Fruit fly (Drosophila melanogaster) whole organism, embryonic: ENCODE results near the gene dlg1.

Source experiments
- Adf1 ChIP-seq: fragments of 200-800 bp; sonication (Bioruptor generic); IDR thresholded peaks from 2 replicates; pipeline ENCODE4 v1.3.6; 2022; ENCODE audit warnings: missing biosample characterization, missing genetic modification characterization
- CG10431 ChIP-seq: fragments of 200-800 bp; sonication (Bioruptor generic); optimal IDR thresholded peaks from 3 replicates; lab custom pipeline; 2018; ENCODE audit warnings: missing biosample characterization, mild to moderate bottlenecking, missing genetic modification characterization
- CG11695 ChIP-seq: fragments of 200-800 bp; sonication (Bioruptor generic); IDR thresholded peaks from 3 replicates; pipeline ENCODE4 v1.3.6; 2022; ENCODE audit warnings: missing biosample characterization, missing genetic modification characterization
- CG11696 ChIP-seq: fragments of 200-800 bp; sonication (Bioruptor generic); IDR thresholded peaks from 2 replicates; pipeline ENCODE4 v1.3.6; 2022; ENCODE audit warnings: missing biosample characterization, missing genetic modification characterization
- CG13775 ChIP-seq: fragments of 200-800 bp; sonication (Bioruptor generic); optimal IDR thresholded peaks from 3 replicates; lab custom pipeline; 2017; ENCODE audit warnings: missing biosample characterization, mild to moderate bottlenecking, missing genetic modification characterization
- CG14014 ChIP-seq: fragments of 200-800 bp; sonication (Bioruptor generic); IDR thresholded peaks from 2 replicates; pipeline ENCODE4 v1.3.6; 2022; ENCODE audit warnings: missing biosample characterization, missing genetic modification characterization
- CG14667 ChIP-seq: fragments of 200-800 bp; sonication (Bioruptor generic); IDR thresholded peaks from 2 replicates; pipeline ENCODE4 v1.3.6; 2022; ENCODE audit warnings: missing biosample characterization, missing genetic modification characterization
- CG1602 ChIP-seq: fragments of 200-800 bp; sonication (Bioruptor generic); optimal IDR thresholded peaks from 3 replicates; lab custom pipeline; 2016; ENCODE audit warnings: missing biosample characterization, missing genetic modification characterization
- CG17568 ChIP-seq: fragments of 200-800 bp; sonication (Bioruptor generic); optimal IDR thresholded peaks from 2 replicates; lab custom pipeline; 2018; ENCODE audit warnings: missing biosample characterization, mild to moderate bottlenecking, missing genetic modification characterization, moderate library complexity
- CG1832 ChIP-seq: fragments of 200-800 bp; sonication (Bioruptor generic); optimal IDR thresholded peaks from 2 replicates; lab custom pipeline; 2017; ENCODE audit warnings: missing biosample characterization, mild to moderate bottlenecking, missing genetic modification characterization, inconsistent platforms
- CG18599 ChIP-seq: fragments of 200-800 bp; sonication (Bioruptor generic); optimal IDR thresholded peaks from 3 replicates; lab custom pipeline; 2017; ENCODE audit warnings: missing biosample characterization, missing genetic modification characterization, mild to moderate bottlenecking, moderate library complexity, missing genetic modification reagents
- CG2875 ChIP-seq: fragments of 200-800 bp; sonication (Bioruptor generic); optimal IDR thresholded peaks from 2 replicates; lab custom pipeline; 2017; ENCODE audit warnings: missing biosample characterization, mild to moderate bottlenecking, missing genetic modification characterization, missing genetic modification reagents
- CG2889 ChIP-seq: fragments of 200-800 bp; sonication (Bioruptor generic); IDR thresholded peaks from 3 replicates; pipeline ENCODE4 v1.3.6; 2022; ENCODE audit warnings: missing biosample characterization, missing genetic modification characterization
- CG3281 ChIP-seq: fragments of 200-800 bp; sonication (Bioruptor generic); optimal IDR thresholded peaks from 3 replicates; lab custom pipeline; 2017; ENCODE audit warnings: missing biosample characterization, mild to moderate bottlenecking, missing genetic modification characterization
- CG3847 ChIP-seq: fragments of 200-800 bp; sonication (Bioruptor generic); IDR thresholded peaks from 2 replicates; pipeline ENCODE4 v1.3.6; 2022; ENCODE audit warnings: missing biosample characterization, missing genetic modification characterization
- CG7556 ChIP-seq: fragments of 200-800 bp; sonication (Bioruptor generic); optimal IDR thresholded peaks from 2 replicates; lab custom pipeline; 2017; ENCODE audit warnings: missing biosample characterization, mild to moderate bottlenecking, missing genetic modification characterization
- CG7786 ChIP-seq: fragments of 200-800 bp; sonication (Bioruptor generic); optimal IDR thresholded peaks from 2 replicates; lab custom pipeline; 2016; ENCODE audit warnings: missing biosample characterization, missing genetic modification characterization
- CG7963 ChIP-seq: fragments of 200-800 bp; sonication (Bioruptor generic); IDR thresholded peaks from 3 replicates; pipeline ENCODE4 v1.3.6; 2022; ENCODE audit warnings: missing biosample characterization, missing genetic modification characterization; ENCODE audit not compliant: partially characterized antibody
- CG8281 ChIP-seq: fragments of 200-800 bp; sonication (Bioruptor generic); optimal IDR thresholded peaks from 2 replicates; lab custom pipeline; 2018; ENCODE audit warnings: missing biosample characterization, mild to moderate bottlenecking, missing genetic modification characterization, moderate library complexity
- Dad ChIP-seq: fragments of 200-800 bp; sonication (Bioruptor generic); optimal IDR thresholded peaks from 3 replicates; lab custom pipeline; 2016; ENCODE audit warnings: missing biosample characterization, missing genetic modification characterization
- Dip3 ChIP-seq: fragments of 200-800 bp; sonication (Bioruptor generic); optimal IDR thresholded peaks from 3 replicates; lab custom pipeline; 2016; ENCODE audit warnings: missing biosample characterization, missing genetic modification characterization
- E2f2 ChIP-seq: fragments of 200-800 bp; sonication (Bioruptor generic); IDR thresholded peaks from 2 replicates; pipeline ENCODE4 v1.3.6; 2022; ENCODE audit warnings: missing biosample characterization, missing genetic modification characterization
- ERR ChIP-seq: fragments of 200-800 bp; sonication (Bioruptor generic); optimal IDR thresholded peaks from 2 replicates; lab custom pipeline; 2016; ENCODE audit warnings: missing biosample characterization, missing genetic modification characterization
- Ets65A ChIP-seq: fragments of 200-800 bp; sonication (Bioruptor generic); peaks from one replicate; lab custom pipeline; 2016; ENCODE audit warnings: missing biosample characterization, missing genetic modification characterization
- H15 ChIP-seq: fragments of 200-800 bp; sonication (Bioruptor generic); IDR thresholded peaks from 3 replicates; pipeline ENCODE4 v1.3.6; 2022; ENCODE audit warnings: missing biosample characterization, missing genetic modification characterization
- Hand ChIP-seq: fragments of 200-800 bp; sonication (Bioruptor generic); optimal IDR thresholded peaks from 2 replicates; lab custom pipeline; 2017; ENCODE audit warnings: mild to moderate bottlenecking, missing biosample characterization, missing genetic modification reagents, missing genetic modification characterization
- Oli ChIP-seq: fragments of 200-800 bp; sonication (Bioruptor generic); optimal IDR thresholded peaks from 2 replicates; lab custom pipeline; 2018; ENCODE audit warnings: missing biosample characterization, mild to moderate bottlenecking, missing genetic modification characterization, moderate library complexity
- bcd ChIP-seq: fragments of 200-800 bp; sonication (Bioruptor generic); optimal IDR thresholded peaks from 2 replicates; lab custom pipeline; 2017; ENCODE audit warnings: missing biosample characterization, mild to moderate bottlenecking, missing genetic modification characterization
- cas ChIP-seq: fragments of 200-800 bp; sonication (Bioruptor generic); IDR thresholded peaks from 2 replicates; pipeline ENCODE4 v1.3.6; 2022; ENCODE audit warnings: missing biosample characterization, missing genetic modification characterization
- crc ChIP-seq: fragments of 200-800 bp; sonication (Bioruptor generic); optimal IDR thresholded peaks from 2 replicates; lab custom pipeline; 2016; ENCODE audit warnings: missing biosample characterization, missing genetic modification characterization
- ems ChIP-seq: fragments of 200-800 bp; sonication (Bioruptor generic); optimal IDR thresholded peaks from 3 replicates; lab custom pipeline; 2016; ENCODE audit warnings: missing biosample characterization, missing genetic modification characterization
- exex ChIP-seq: fragments of 200-800 bp; sonication (Bioruptor generic); optimal IDR thresholded peaks from 4 replicates; lab custom pipeline; 2018; ENCODE audit warnings: missing biosample characterization, mild to moderate bottlenecking, missing genetic modification characterization, moderate library complexity
- eyg ChIP-seq: fragments of 200-800 bp; sonication (Bioruptor generic); optimal IDR thresholded peaks from 3 replicates; lab custom pipeline; 2016; ENCODE audit warnings: missing biosample characterization, missing genetic modification characterization
- fd3F ChIP-seq: fragments of 200-800 bp; sonication (Bioruptor generic); optimal IDR thresholded peaks from 2 replicates; lab custom pipeline; 2018; ENCODE audit warnings: missing biosample characterization, mild to moderate bottlenecking, missing genetic modification characterization, moderate library complexity
- fd96Cb ChIP-seq: fragments of 200-800 bp; sonication (Bioruptor generic); optimal IDR thresholded peaks from 2 replicates; lab custom pipeline; 2018; ENCODE audit warnings: missing biosample characterization, mild to moderate bottlenecking, missing genetic modification characterization, moderate library complexity
- gsb ChIP-seq: fragments of 200-800 bp; sonication (Bioruptor generic); IDR thresholded peaks from 2 replicates; pipeline ENCODE4 v1.3.6; 2022; ENCODE audit warnings: missing biosample characterization, missing genetic modification characterization
- hth ChIP-seq: fragments of >200 bp; optimal IDR thresholded peaks from 2 replicates; lab custom pipeline; 2017; ENCODE audit warnings: inconsistent platforms
- ind ChIP-seq: fragments of 200-800 bp; sonication (Bioruptor generic); optimal IDR thresholded peaks from 3 replicates; lab custom pipeline; 2016; ENCODE audit warnings: missing biosample characterization, missing genetic modification characterization
- maf-S ChIP-seq: fragments of 200-800 bp; sonication (Bioruptor generic); optimal IDR thresholded peaks from 2 replicates; lab custom pipeline; 2016; ENCODE audit warnings: missing biosample characterization, missing genetic modification characterization
- mam ChIP-seq: fragments of 200-800 bp; sonication (Bioruptor generic); optimal IDR thresholded peaks from 3 replicates; lab custom pipeline; 2016; ENCODE audit warnings: missing biosample characterization, missing genetic modification characterization
- nerfin-1 ChIP-seq: fragments of 200-800 bp; sonication (Bioruptor generic); optimal IDR thresholded peaks from 3 replicates; lab custom pipeline; 2019; ENCODE audit warnings: missing biosample characterization, mild to moderate bottlenecking, missing genetic modification characterization, moderate library complexity
- nom ChIP-seq: fragments of 200-800 bp; sonication (Bioruptor generic); optimal IDR thresholded peaks from 2 replicates; lab custom pipeline; 2017; ENCODE audit warnings: missing biosample characterization, missing genetic modification characterization, mild to moderate bottlenecking, moderate library complexity, missing genetic modification reagents
- p53 ChIP-seq: fragments of 200-800 bp; sonication (Bioruptor generic); optimal IDR thresholded peaks from 2 replicates; lab custom pipeline; 2016; ENCODE audit warnings: missing biosample characterization, missing genetic modification characterization
- pfk ChIP-seq: fragments of 200-800 bp; sonication (Bioruptor generic); optimal IDR thresholded peaks from 2 replicates; lab custom pipeline; 2018; ENCODE audit warnings: missing biosample characterization, mild to moderate bottlenecking, missing genetic modification characterization, moderate library complexity
- prd ChIP-seq, 3 experiments: fragments of >200 bp in 2 of 3; fragments of 200-800 bp in 1 of 3; sonication (Bioruptor generic) in 1 of 3; optimal IDR thresholded peaks in 2 of 3; IDR thresholded peaks in 1 of 3; 2 replicates in 2 of 3; 3 replicates in 1 of 3; pipeline versions ENCODE4 v1.3.6 to Lab custom; 2017 to 2022; ENCODE audit warnings: missing biosample characterization in 1 of 3, missing genetic modification characterization in 1 of 3
- sisA ChIP-seq: fragments of 200-800 bp; sonication (Bioruptor generic); IDR thresholded peaks from 2 replicates; pipeline ENCODE4 v1.3.6; 2022; ENCODE audit warnings: missing biosample characterization, missing genetic modification characterization
- slbo ChIP-seq: fragments of 200-800 bp; sonication (Bioruptor generic); IDR thresholded peaks from 2 replicates; pipeline ENCODE4 v1.3.6; 2022; ENCODE audit warnings: missing biosample characterization, missing genetic modification characterization
- slp2 ChIP-seq: fragments of 200-800 bp; sonication (Bioruptor generic); optimal IDR thresholded peaks from 2 replicates; lab custom pipeline; 2016; ENCODE audit warnings: missing biosample characterization, missing genetic modification characterization
- sug ChIP-seq: fragments of 200-800 bp; optimal IDR thresholded peaks from 2 replicates; lab custom pipeline; 2019; ENCODE audit warnings: missing biosample characterization, mild to moderate bottlenecking, missing genetic modification characterization, moderate library complexity
- zen ChIP-seq: fragments of 200-800 bp; sonication (Bioruptor generic); optimal IDR thresholded peaks from 3 replicates; lab custom pipeline; 2018; ENCODE audit warnings: missing biosample characterization, mild to moderate bottlenecking, missing genetic modification characterization, moderate library complexity

dlg1 gene

DNA sequence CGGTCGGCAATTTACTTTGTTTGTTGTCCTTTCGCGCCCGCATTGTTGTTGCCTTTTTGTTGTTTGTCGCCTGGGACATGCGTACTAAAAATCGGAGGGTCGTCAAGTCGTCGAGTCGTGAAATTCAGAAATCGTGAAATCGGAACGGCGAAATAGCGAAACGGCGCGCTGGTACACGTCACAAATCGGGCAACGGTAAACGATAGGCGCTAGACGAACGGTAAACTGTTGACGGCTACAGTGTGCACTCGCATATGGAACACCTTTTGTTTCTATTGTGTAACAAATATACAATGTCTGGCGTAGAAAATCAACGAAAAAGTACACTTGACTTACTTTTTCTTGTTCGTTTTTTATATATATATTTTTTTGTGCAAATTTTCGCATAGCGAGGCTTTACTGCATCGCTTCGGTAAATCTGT, 14.6 kb downstream of the dlg1 start (continued):
- TF ChIP-seq CG3281 (GFP tag; lab: Kevin White, UChicago) (peak; percentile 79), ind (GFP tag; lab: Kevin White, UChicago) (peak; percentile 75), CG18599 (GFP tag; lab: Kevin White, UChicago) (peak; percentile 90), maf-S (GFP tag; lab: Kevin White, UChicago) (peak; percentile 40), sug (tag; lab: Kevin White, UChicago) (peak; percentile 60), Dip3 (GFP tag; lab: Kevin White, UChicago) (peak; percentile 71), E2f2 (GFP tag; lab: Robert Waterston, UW) (peak; percentile 47; the same call in 1 of the 2 replicates), CG7786 (GFP tag; lab: Kevin White, UChicago) (no peak), Hand (GFP tag; lab: Kevin White, UChicago) (peak; percentile 77), prd (optimal IDR thresholded peaks at IDR 0.05; lab: Kevin White, UChicago) (no peak), prd (GFP tag; IDR thresholded peaks at IDR 0.05; lab: Robert Waterston, UW) (peak; percentile 84), eyg (GFP tag; lab: Kevin White, UChicago) (no peak), sisA (peak; percentile 78), mam (GFP tag; lab: Kevin White, UChicago) (peak; percentile 78), CG14014 (GFP tag; lab: Robert Waterston, UW) (peak; percentile 90), nerfin-1 (tag; lab: Kevin White, UChicago) (no peak), CG13775 (GFP tag; lab: Kevin White, UChicago) (peak; percentile 57), exex (tag; lab: Kevin White, UChicago) (peak; percentile 21), CG2875 (GFP tag; lab: Kevin White, UChicago) (no peak), pfk (peak; percentile 69), CG11695 (GFP tag; lab: Robert Waterston, UW) (peak; percentile 72; the same call in 2 of the 3 replicates), CG7963 (no peak), CG8281 (tag; lab: Kevin White, UChicago) (peak; percentile 42), CG11696 (peak; percentile 34; the same call in 1 of the 2 replicates), CG2889 (GFP tag; lab: Robert Waterston, UW) (peak; percentile 65; the same call in 2 of the 3 replicates), zen (peak; percentile 6), CG1832 (GFP tag; lab: Kevin White, UChicago) (no peak), gsb (peak; percentile 62), ems (GFP tag; lab: Kevin White, UChicago) (peak; percentile 62), ERR (GFP tag; lab: Kevin White, UChicago) (peak; percentile 2), CG10431 (GFP tag; lab: Kevin White, UChicago) (no peak), H15 (GFP tag; lab: Robert Waterston, UW) (peak; percentile 57; the same call in 1 of the 3 replicates), crc (GFP tag; lab: Kevin White, UChicago) (peak; percentile 10), Ets65A (peak; percentile 79), bcd (GFP tag; lab: Kevin White, UChicago) (peak; percentile 72), hth (lab: Kevin White, UChicago) (no peak), slp2 (GFP tag; lab: Kevin White, UChicago) (peak; percentile 31), Dad (GFP tag; lab: Kevin White, UChicago) (peak; percentile 17), fd96Cb (tag; lab: Kevin White, UChicago) (peak; percentile 36), Oli (tag; lab: Kevin White, UChicago) (peak; percentile 60), CG3847 (peak; percentile 72), Adf1 (GFP tag; lab: Robert Waterston, UW) (peak; percentile 41; the same call in 1 of the 2 replicates), nom (GFP tag; lab: Kevin White, UChicago) (no peak), CG7556 (GFP tag; lab: Kevin White, UChicago) (peak; percentile 63), cas (peak; percentile 56; the same call in 1 of the 2 replicates), fd3F (GFP tag; lab: Kevin White, UChicago) (peak; percentile 73), CG17568 (GFP tag; lab: Kevin White, UChicago) (peak; percentile 44), slbo (GFP tag; lab: Robert Waterston, UW) (peak; percentile 92), CG1602 (GFP tag; lab: Kevin White, UChicago) (peak; percentile 19), p53 (GFP tag; lab: Kevin White, UChicago) (no peak), CG14667 (peak; percentile 72)
